Worm (Caenorhabditis elegans) whole organism, young adult: ENCODE measurements around the gene Y39A1A.9.
A peak's percentile ranks its signal among the peaks of the same experiment; 100 is the strongest.

Experiments
- B0035.1 ChIP-seq: sonication (generic microtip); optimal IDR thresholded peaks from 2 replicates; lab custom pipeline; 2016; ENCODE audit warnings: missing genetic modification characterization, mild to moderate bottlenecking, missing compliant biosample characterization, missing genotype, missing genetic modification reagents
- B0261.1 ChIP-seq: sonication (generic microtip); optimal IDR thresholded peaks from 2 replicates; lab custom pipeline; 2016; ENCODE audit warnings: mild to moderate bottlenecking, missing genetic modification characterization, moderate library complexity, missing compliant biosample characterization
- D2030.7 ChIP-seq: fragments of 200-800 bp; sonication (Bioruptor generic); IDR thresholded peaks from 2 replicates; pipeline ENCODE4 v1.3.6; 2022; ENCODE audit warnings: missing genetic modification reagents, missing genetic modification characterization, missing compliant biosample characterization
- F37B4.10 ChIP-seq: fragments of 200-800 bp; sonication (Bioruptor generic); IDR thresholded peaks from 2 replicates; pipeline ENCODE4 v1.3.6; 2022; ENCODE audit warnings: missing genetic modification characterization, missing compliant biosample characterization
- F55B11.4 ChIP-seq: sonication (generic microtip); optimal IDR thresholded peaks from 2 replicates; lab custom pipeline; 2016; ENCODE audit warnings: missing compliant biosample characterization, missing genetic modification characterization, borderline replicate concordance; ENCODE audit not compliant: insufficient read depth
- F57A8.1 ChIP-seq: fragments of 200-800 bp; sonication (Bioruptor generic); optimal IDR thresholded peaks from 2 replicates; lab custom pipeline; 2018; ENCODE audit warnings: mild to moderate bottlenecking, missing genetic modification characterization, moderate library complexity, missing compliant biosample characterization
- F57C9.4 ChIP-seq: sonication (generic microtip); optimal IDR thresholded peaks from 2 replicates; lab custom pipeline; 2017; ENCODE audit warnings: mild to moderate bottlenecking, missing genetic modification characterization, missing compliant biosample characterization
- T26A5.8 ChIP-seq: sonication (generic microtip); optimal IDR thresholded peaks from 2 replicates; lab custom pipeline; 2016; ENCODE audit warnings: missing genetic modification characterization, missing compliant biosample characterization
- Y53F4B.3 ChIP-seq: fragments of 200-800 bp; sonication (Bioruptor generic); IDR thresholded peaks from 2 replicates; pipeline ENCODE4 v1.3.6; 2022; ENCODE audit warnings: missing genetic modification reagents, missing genetic modification characterization, missing compliant biosample characterization
- Y56A3A.18 ChIP-seq: fragments of 200-800 bp; sonication (Bioruptor generic); IDR thresholded peaks from 2 replicates; pipeline ENCODE4 v1.3.6; 2022; ENCODE audit warnings: missing genetic modification reagents, missing genetic modification characterization, missing compliant biosample characterization
- ZK185.1 ChIP-seq: sonication (generic microtip); optimal IDR thresholded peaks from 2 replicates; lab custom pipeline; 2016; ENCODE audit warnings: mild to moderate bottlenecking, missing genetic modification characterization, missing compliant biosample characterization; ENCODE audit not compliant: poor library complexity, severe bottlenecking
- akir-1 ChIP-seq: fragments of 200-800 bp; sonication (Bioruptor generic); optimal IDR thresholded peaks from 2 replicates; lab custom pipeline; 2018; ENCODE audit warnings: mild to moderate bottlenecking, missing genetic modification characterization, moderate library complexity, missing compliant biosample characterization
- atf-7 ChIP-seq: sonication (generic microtip); optimal IDR thresholded peaks from 2 replicates; lab custom pipeline; 2017; ENCODE audit warnings: mild to moderate bottlenecking, missing genetic modification characterization, missing compliant biosample characterization
- attf-3 ChIP-seq: fragments of 200-800 bp; sonication (Bioruptor generic); conservative IDR thresholded peaks from 2 replicates; pipeline ENCODE4 v1.3.6; 2022; ENCODE audit warnings: missing genetic modification reagents, missing genetic modification characterization, missing compliant biosample characterization
- ccch-3 ChIP-seq: fragments of 200-800 bp; sonication (Bioruptor generic); optimal IDR thresholded peaks from 2 replicates; lab custom pipeline; 2018; ENCODE audit warnings: mild to moderate bottlenecking, missing genetic modification characterization, missing compliant biosample characterization
- cebp-1 ChIP-seq, 2 experiments: fragments of 200-800 bp in 1 of 2; sonication (Bioruptor generic) in 1 of 2; sonication (generic microtip) in 1 of 2; IDR thresholded peaks in 1 of 2; optimal IDR thresholded peaks in 1 of 2; 2 replicates each; pipeline versions ENCODE4 v1.3.6 to Lab custom; 2017 to 2022; ENCODE audit warnings: missing compliant biosample characterization in 2 of 2, missing genetic modification characterization in 2 of 2, mild to moderate bottlenecking in 1 of 2, missing genetic modification reagents in 1 of 2, moderate library complexity in 1 of 2
- cebp-2 ChIP-seq: fragments of 200-800 bp; sonication (Bioruptor generic); IDR thresholded peaks from 2 replicates; pipeline ENCODE4 v1.3.6; 2022; ENCODE audit warnings: missing genetic modification characterization, missing compliant biosample characterization
- chd-7 ChIP-seq: sonication (generic microtip); optimal IDR thresholded peaks from 2 replicates; lab custom pipeline; 2016; ENCODE audit warnings: mild to moderate bottlenecking, missing genetic modification characterization, moderate library complexity, missing compliant biosample characterization
- dpff-1 ChIP-seq: sonication (generic microtip); optimal IDR thresholded peaks from 2 replicates; lab custom pipeline; 2017; ENCODE audit warnings: mild to moderate bottlenecking, missing genetic modification characterization, missing compliant biosample characterization
- dpl-1 ChIP-seq: fragments of 150-350 bp; optimal IDR thresholded peaks from 2 replicates; lab custom pipeline; 2014; ENCODE audit warnings: missing biosample characterization, missing genetic modification reagents, missing genetic modification characterization
- efl-1 ChIP-seq: fragments of 150-350 bp; optimal IDR thresholded peaks from 2 replicates; lab custom pipeline; 2014; ENCODE audit warnings: missing biosample characterization, missing genetic modification reagents, missing genetic modification characterization
- egl-18 ChIP-seq: fragments of 200-800 bp; sonication (Bioruptor generic); IDR thresholded peaks from 2 replicates; pipeline ENCODE4 v1.3.6; 2022; ENCODE audit warnings: missing genetic modification reagents, missing genetic modification characterization, missing compliant biosample characterization
- ets-4 ChIP-seq: fragments of 200-800 bp; sonication (Bioruptor generic); optimal IDR thresholded peaks from 2 replicates; lab custom pipeline; 2018; ENCODE audit warnings: mild to moderate bottlenecking, missing genetic modification characterization, missing compliant biosample characterization
- fkh-3 ChIP-seq: sonication (generic microtip); optimal IDR thresholded peaks from 2 replicates; lab custom pipeline; 2016; ENCODE audit warnings: mild to moderate bottlenecking, missing genetic modification characterization, missing compliant biosample characterization
- gei-17 ChIP-seq: fragments of 200-800 bp; sonication (Bioruptor generic); optimal IDR thresholded peaks from 2 replicates; lab custom pipeline; 2018; ENCODE audit warnings: mild to moderate bottlenecking, missing genetic modification characterization, missing compliant biosample characterization
- hlh-26 ChIP-seq: fragments of 200-800 bp; sonication (Bioruptor generic); conservative IDR thresholded peaks from 2 replicates; pipeline ENCODE4 v1.3.6; 2022; ENCODE audit warnings: missing genetic modification reagents, missing genetic modification characterization, missing compliant biosample characterization
- lin-35 ChIP-seq, 3 experiments: fragments of 150-350 bp in 2 of 3; sonication (generic microtip) in 1 of 3; optimal IDR thresholded peaks; 2 replicates each; lab custom pipeline; 2014 to 2018; ENCODE audit warnings: missing biosample characterization in 3 of 3, missing genetic modification characterization in 3 of 3, missing genetic modification reagents in 3 of 3
- lin-40 ChIP-seq: sonication (generic microtip); optimal IDR thresholded peaks from 2 replicates; lab custom pipeline; 2016; ENCODE audit warnings: missing genetic modification characterization, mild to moderate bottlenecking, missing compliant biosample characterization, missing genotype, missing genetic modification reagents
- lir-1 ChIP-seq: fragments of 200-800 bp; sonication (Bioruptor generic); conservative IDR thresholded peaks from 2 replicates; pipeline ENCODE4 v1.3.6; 2022; ENCODE audit warnings: missing genetic modification reagents, missing genetic modification characterization, missing compliant biosample characterization
- madf-3 ChIP-seq: fragments of 200-800 bp; sonication (Bioruptor generic); IDR thresholded peaks from 2 replicates; pipeline ENCODE4 v1.3.6; 2022; ENCODE audit warnings: missing genetic modification reagents, missing genetic modification characterization, missing compliant biosample characterization
- madf-8 ChIP-seq: fragments of 200-800 bp; sonication (Bioruptor generic); conservative IDR thresholded peaks from 2 replicates; pipeline ENCODE4 v1.3.6; 2022; ENCODE audit warnings: missing genetic modification reagents, missing genetic modification characterization, missing compliant biosample characterization
- mxl-1 ChIP-seq: sonication (generic microtip); optimal IDR thresholded peaks from 2 replicates; lab custom pipeline; 2016; ENCODE audit warnings: missing genetic modification characterization, missing compliant biosample characterization
- nfya-2 ChIP-seq: fragments of 200-800 bp; sonication (Bioruptor generic); IDR thresholded peaks from 2 replicates; pipeline ENCODE4 v1.3.6; 2022; ENCODE audit warnings: missing genetic modification reagents, missing genetic modification characterization, missing compliant biosample characterization
- nhr-80 ChIP-seq: sonication (generic microtip); optimal IDR thresholded peaks from 2 replicates; lab custom pipeline; 2016; ENCODE audit warnings: missing genetic modification characterization, missing compliant biosample characterization
- nhr-90 ChIP-seq: sonication (generic microtip); optimal IDR thresholded peaks from 2 replicates; lab custom pipeline; 2016; ENCODE audit warnings: missing genotype, mild to moderate bottlenecking, missing genetic modification characterization, missing compliant biosample characterization
- pbrm-1 ChIP-seq: fragments of 200-800 bp; sonication (Bioruptor generic); IDR thresholded peaks from 2 replicates; pipeline ENCODE4 v1.3.6; 2022; ENCODE audit warnings: missing genetic modification reagents, missing genetic modification characterization, missing compliant biosample characterization
- rcor-1 ChIP-seq: fragments of 200-800 bp; sonication (Bioruptor generic); IDR thresholded peaks from 2 replicates; pipeline ENCODE4 v1.3.6; 2022; ENCODE audit warnings: missing genetic modification reagents, missing genetic modification characterization, missing compliant biosample characterization
- repo-1 ChIP-seq: sonication (generic microtip); optimal IDR thresholded peaks from 2 replicates; lab custom pipeline; 2017; ENCODE audit warnings: mild to moderate bottlenecking, missing genetic modification characterization, missing compliant biosample characterization
- rpc-1 ChIP-seq, 2 experiments: fragments of 150-350 bp in 1 of 2; sonication (generic microtip) in 1 of 2; optimal IDR thresholded peaks; 2 replicates each; lab custom pipeline; 2014 to 2018; ENCODE audit warnings: missing biosample characterization in 1 of 2, missing genetic modification characterization in 1 of 2, missing genetic modification reagents in 1 of 2, missing genotype in 1 of 2
- sea-2 ChIP-seq: fragments of 200-800 bp; sonication (Bioruptor generic); IDR thresholded peaks from 2 replicates; pipeline ENCODE4 v1.3.6; 2022; ENCODE audit warnings: missing genetic modification characterization, missing compliant biosample characterization
- snpc-1.1 ChIP-seq: sonication (generic microtip); optimal IDR thresholded peaks from 2 replicates; lab custom pipeline; 2017; ENCODE audit warnings: missing genetic modification characterization, mild to moderate bottlenecking, missing compliant biosample characterization, antibody characterized with exemption, moderate library complexity, missing genotype, missing genetic modification reagents; ENCODE audit not compliant: insufficient read depth
- snpc-1.3 ChIP-seq: sonication (generic microtip); optimal IDR thresholded peaks from 2 replicates; lab custom pipeline; 2017; ENCODE audit warnings: missing genetic modification characterization, mild to moderate bottlenecking, missing compliant biosample characterization, antibody characterized with exemption, moderate library complexity, missing genotype, missing genetic modification reagents; ENCODE audit not compliant: insufficient read depth
- tbp1 ChIP-seq: fragments of 200-800 bp; sonication (Bioruptor generic); optimal IDR thresholded peaks from 2 replicates; lab custom pipeline; 2018; ENCODE audit warnings: mild to moderate bottlenecking, missing genetic modification characterization, missing compliant biosample characterization
- unc-62 ChIP-seq: fragments of 150-350 bp; optimal IDR thresholded peaks from 2 replicates; lab custom pipeline; 2014; ENCODE audit warnings: missing biosample characterization, missing genetic modification reagents, missing genetic modification characterization
- xnd-1 ChIP-seq: sonication (generic microtip); optimal IDR thresholded peaks from 2 replicates; lab custom pipeline; 2016; ENCODE audit warnings: missing genotype, missing genetic modification reagents, missing genetic modification characterization, missing compliant biosample characterization
- ztf-18 ChIP-seq: sonication (generic microtip); optimal IDR thresholded peaks from 2 replicates; lab custom pipeline; 2016; ENCODE audit warnings: missing genotype, mild to moderate bottlenecking, missing genetic modification characterization, missing compliant biosample characterization
- ztf-28 ChIP-seq: fragments of 200-800 bp; sonication (Bioruptor generic); IDR thresholded peaks from 2 replicates; pipeline ENCODE4 v1.3.6; 2022; ENCODE audit warnings: missing genetic modification reagents, missing genetic modification characterization, missing compliant biosample characterization

Y39A1A.9 gene

ce11 chrIII:10621208-10621607, 12.1 kb downstream of the Y39A1A.9 start, which contains the start of the genes lron-10 and hpr-9 (continued):
- no peak for TF ChIP-seq attf-3 (GFP tag; lab: Robert Waterston, UW)
- no peak for TF ChIP-seq cebp-1 (GFP tag; IDR thresholded peaks at IDR 0.05; lab: Robert Waterston, UW)
- peak; percentile 63 for TF ChIP-seq cebp-1 (tag; optimal IDR thresholded peaks at IDR 0.05; lab: Kevin White, UChicago)
- TF ChIP-seq B0261.1 = peak; percentile 12
- peak; percentile 17 for TF ChIP-seq dpl-1 (GFP tag; lab: Kevin White, UChicago)
- peak; percentile 54 for TF ChIP-seq tbp1 (GFP tag; lab: Kevin White, UChicago)
- no peak for TF ChIP-seq B0035.1
- TF ChIP-seq cebp-2 = no peak
- peak; percentile 95 for TF ChIP-seq ZK185.1 (tag; lab: Kevin White, UChicago)
- no peak for TF ChIP-seq dpff-1 (tag; lab: Kevin White, UChicago)
- TF ChIP-seq unc-62 (GFP tag; lab: Kevin White, UChicago) = no peak
- no peak for TF ChIP-seq fkh-3 (tag; lab: Kevin White, UChicago)
- TF ChIP-seq D2030.7 (GFP tag; lab: Robert Waterston, UW) = peak; percentile 65
- no peak for TF ChIP-seq nfya-2 (GFP tag; lab: Robert Waterston, UW)
- TF ChIP-seq mxl-1 (tag; lab: Kevin White, UChicago) = no peak
- 0 out of 2 replicates have a peak, but pooled peaks have one; percentile 61 for TF ChIP-seq madf-3 (GFP tag; lab: Robert Waterston, UW)
- no peak for TF ChIP-seq T26A5.8 (tag; lab: Kevin White, UChicago)
- TF ChIP-seq F55B11.4 (tag; lab: Kevin White, UChicago) = no peak
- TF ChIP-seq gei-17 (GFP tag; lab: Kevin White, UChicago) = no peak
- TF ChIP-seq lin-35 (GFP tag; optimal IDR thresholded peaks at IDR 0.05; lab: Kevin White, UChicago) = peak in 1 of 3 experiments; percentile 73
- TF ChIP-seq egl-18 (GFP tag; lab: Robert Waterston, UW) = 0 out of 2 replicates have a peak, but pooled peaks have one; percentile 23
- TF ChIP-seq F57A8.1 (GFP tag; lab: Kevin White, UChicago) = no peak
- peak; percentile 84 for TF ChIP-seq lir-1 (GFP tag; lab: Robert Waterston, UW)
- TF ChIP-seq atf-7 = peak; percentile 3
- no peak for TF ChIP-seq snpc-1.1 (tag; lab: Kevin White, UChicago)
- TF ChIP-seq repo-1 = peak; percentile 23
- TF ChIP-seq efl-1 (GFP tag; lab: Kevin White, UChicago) = no peak
- TF ChIP-seq F57C9.4 (tag; lab: Kevin White, UChicago) = no peak
- TF ChIP-seq Y53F4B.3 (GFP tag; lab: Robert Waterston, UW) = no peak
- no peak for TF ChIP-seq nhr-90
- peak; percentile 86 for TF ChIP-seq lin-40 (tag; lab: Kevin White, UChicago)
- peak; percentile 28 for TF ChIP-seq ztf-18 (tag; lab: Kevin White, UChicago)
- no peak for TF ChIP-seq rpc-1 (optimal IDR thresholded peaks at IDR 0.05; lab: Kevin White, UChicago)
- TF ChIP-seq rpc-1 (tag; optimal IDR thresholded peaks at IDR 0.05; lab: Kevin White, UChicago) = no peak
- peak; percentile 59; the same call in 1 of the 2 replicates for TF ChIP-seq pbrm-1 (GFP tag; lab: Robert Waterston, UW)
- TF ChIP-seq hlh-26 = no peak
- 0 out of 2 replicates have a peak, but pooled peaks have one; percentile 31 for TF ChIP-seq sea-2
- peak; percentile 11 for TF ChIP-seq nhr-80
- no peak for TF ChIP-seq ets-4
- peak; percentile 6 for TF ChIP-seq ccch-3 (GFP tag; lab: Kevin White, UChicago)
- peak; percentile 76 for TF ChIP-seq rcor-1 (GFP tag; lab: Robert Waterston, UW)
- TF ChIP-seq snpc-1.3 = peak; percentile 44
- peak; percentile 25 for TF ChIP-seq xnd-1 (tag; lab: Kevin White, UChicago)
- no peak for TF ChIP-seq akir-1
- TF ChIP-seq F37B4.10 = no peak
- TF ChIP-seq madf-8 (GFP tag; lab: Robert Waterston, UW) = peak; percentile 39
- 0 out of 2 replicates have a peak, but pooled peaks have one; percentile 58 for TF ChIP-seq ztf-28 (GFP tag; lab: Robert Waterston, UW)
- no peak for TF ChIP-seq Y56A3A.18
- TF ChIP-seq chd-7 (tag; lab: Kevin White, UChicago) = peak; percentile 79
